Worm (Caenorhabditis elegans) whole organism, early embryonic: ENCODE data around the gene K10D2.8.
A peak's percentile ranks its signal among the peaks of the same experiment; 100 is the strongest.

Experiments used
- B0310.2 ChIP-seq: sonication (generic microtip); optimal IDR thresholded peaks from 2 replicates; lab custom pipeline; 2016; ENCODE audit warnings: mild to moderate bottlenecking, missing genetic modification characterization, missing compliant biosample characterization
- F13C5.2 ChIP-seq: sonication (generic microtip); optimal IDR thresholded peaks from 2 replicates; lab custom pipeline; 2017; ENCODE audit warnings: mild to moderate bottlenecking, missing genetic modification characterization, inconsistent platforms, missing compliant biosample characterization
- aly-1 ChIP-seq: sonication (generic microtip); optimal IDR thresholded peaks from 2 replicates; lab custom pipeline; 2016; ENCODE audit warnings: missing genetic modification characterization, missing compliant biosample characterization
- ama-1 ChIP-seq: fragments of 150-350 bp; optimal IDR thresholded peaks from 2 replicates; lab custom pipeline; 2014
- ceh-13 ChIP-seq: fragments of 200-800 bp; sonication (Bioruptor generic); optimal IDR thresholded peaks from 2 replicates; lab custom pipeline; 2018; ENCODE audit warnings: mild to moderate bottlenecking, missing genetic modification characterization, missing compliant biosample characterization
- ceh-36 ChIP-seq: sonication (generic microtip); optimal IDR thresholded peaks from 2 replicates; lab custom pipeline; 2016; ENCODE audit warnings: missing genetic modification characterization, inconsistent platforms, missing compliant biosample characterization
- ets-7 ChIP-seq: sonication (generic microtip); optimal IDR thresholded peaks from 2 replicates; lab custom pipeline; 2016; ENCODE audit warnings: missing genotype, missing genetic modification characterization, missing compliant biosample characterization
- flt-1 ChIP-seq: fragments of 200-800 bp; sonication (Bioruptor generic); IDR thresholded peaks from 2 replicates; pipeline ENCODE4 v1.3.6; 2022; ENCODE audit warnings: missing genetic modification characterization, missing compliant biosample characterization
- hmbx-1 ChIP-seq: sonication (generic microtip); optimal IDR thresholded peaks from 2 replicates; lab custom pipeline; 2016; ENCODE audit warnings: mild to moderate bottlenecking, missing genetic modification characterization, missing compliant biosample characterization
- hmg-4 ChIP-seq: fragments of 200-800 bp; sonication (Bioruptor generic); optimal IDR thresholded peaks from 2 replicates; lab custom pipeline; 2018; ENCODE audit warnings: mild to moderate bottlenecking, missing genetic modification characterization, missing compliant biosample characterization
- hnd-1 ChIP-seq: sonication (generic microtip); optimal IDR thresholded peaks from 2 replicates; lab custom pipeline; 2016; ENCODE audit warnings: missing genetic modification characterization, missing compliant biosample characterization
- pes-1 ChIP-seq: fragments of 200-800 bp; sonication (Bioruptor generic); IDR thresholded peaks from 2 replicates; pipeline ENCODE4 v1.3.6; 2022; ENCODE audit warnings: missing genetic modification reagents, missing genetic modification characterization, missing compliant biosample characterization
- scrt-1 ChIP-seq: fragments of 200-800 bp; sonication (Bioruptor generic); IDR thresholded peaks from 2 replicates; pipeline ENCODE4 v1.3.6; 2022; ENCODE audit warnings: missing genetic modification characterization, missing compliant biosample characterization
- sea-1 ChIP-seq: fragments of 200-800 bp; sonication (Bioruptor generic); conservative IDR thresholded peaks from 2 replicates; pipeline ENCODE4 v1.3.6; 2022; ENCODE audit warnings: missing genetic modification characterization, missing compliant biosample characterization
- tbx-11 ChIP-seq: fragments of 200-800 bp; sonication (Bioruptor generic); IDR thresholded peaks from 2 replicates; pipeline ENCODE4 v1.3.6; 2022; ENCODE audit warnings: missing genetic modification characterization, missing compliant biosample characterization
- tbx-37 ChIP-seq: fragments of 200-800 bp; sonication (Bioruptor generic); conservative IDR thresholded peaks from 2 replicates; pipeline ENCODE4 v1.3.6; 2022; ENCODE audit warnings: missing genetic modification reagents, missing genetic modification characterization, missing compliant biosample characterization
- tra-4 ChIP-seq: sonication (generic microtip); optimal IDR thresholded peaks from 2 replicates; lab custom pipeline; 2017; ENCODE audit warnings: missing genetic modification characterization, missing compliant biosample characterization

The K10D2.8 gene

DNA sequence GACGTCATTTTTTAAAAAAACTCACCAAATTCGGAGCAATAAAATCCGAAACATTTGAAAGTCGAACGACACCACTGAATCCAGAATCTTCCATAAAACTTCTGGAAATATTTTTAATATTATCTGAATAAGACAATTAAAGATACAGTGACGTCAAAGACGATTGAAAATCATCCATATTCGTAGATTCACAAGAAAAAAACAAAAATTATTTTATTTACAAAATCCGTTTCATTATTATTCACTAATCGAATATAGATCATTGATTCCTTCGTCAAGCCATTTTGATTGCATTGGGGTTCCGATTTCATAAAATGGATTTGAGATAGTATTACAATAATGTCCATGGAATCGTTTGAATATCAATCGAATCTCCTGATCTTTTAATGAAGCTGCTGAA, 29.9 kb upstream of the K10D2.8 start, which contains the start of gene oxy-4:
Gene oxy-4, minus strand, starts transcription at position 101 of the 400 bp plus-strand sequence.
- TF ChIP-seq tbx-11 (GFP tag; lab: Robert Waterston, UW), result no peak
- TF ChIP-seq ceh-36, result no peak
- no peak for TF ChIP-seq scrt-1 (GFP tag; lab: Robert Waterston, UW)
- no peak for TF ChIP-seq B0310.2
- no peak for TF ChIP-seq tra-4 (tag; lab: Kevin White, UChicago)
- TF ChIP-seq pes-1 (GFP tag; lab: Robert Waterston, UW), result no peak

DNA sequence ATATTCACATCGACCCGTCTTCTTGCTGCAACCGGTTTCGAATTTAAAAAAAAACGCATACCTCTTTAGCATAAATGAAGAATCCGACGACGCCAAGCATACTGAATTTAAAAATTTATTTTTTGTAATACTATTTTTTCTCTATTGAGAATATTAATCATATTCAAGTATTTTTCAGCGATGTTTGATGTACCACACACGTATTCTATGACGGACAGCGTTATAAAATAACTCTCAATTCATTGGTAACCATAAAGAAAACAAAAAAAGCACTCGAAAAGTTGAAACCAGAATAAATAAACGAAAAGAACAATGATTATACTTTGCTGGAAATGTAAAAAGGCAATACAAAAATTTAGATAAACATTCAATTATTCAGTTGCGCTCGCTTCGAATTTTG, 29.0 kb upstream of the K10D2.8 start, which contains the start of gene T10F2.5:
Gene T10F2.5, minus strand, starts transcription at position 101 of the 400 bp plus-strand sequence.
- TF ChIP-seq tbx-37 (GFP tag; lab: Robert Waterston, UW) (no peak), aly-1 (tag; lab: Kevin White, UChicago) (no peak), tbx-11 (GFP tag; lab: Robert Waterston, UW) (no peak), tra-4 (tag; lab: Kevin White, UChicago) (no peak), hnd-1 (tag; lab: Kevin White, UChicago) (no peak), sea-1 (no peak), scrt-1 (GFP tag; lab: Robert Waterston, UW) (no peak), ceh-13 (no peak)

DNA sequence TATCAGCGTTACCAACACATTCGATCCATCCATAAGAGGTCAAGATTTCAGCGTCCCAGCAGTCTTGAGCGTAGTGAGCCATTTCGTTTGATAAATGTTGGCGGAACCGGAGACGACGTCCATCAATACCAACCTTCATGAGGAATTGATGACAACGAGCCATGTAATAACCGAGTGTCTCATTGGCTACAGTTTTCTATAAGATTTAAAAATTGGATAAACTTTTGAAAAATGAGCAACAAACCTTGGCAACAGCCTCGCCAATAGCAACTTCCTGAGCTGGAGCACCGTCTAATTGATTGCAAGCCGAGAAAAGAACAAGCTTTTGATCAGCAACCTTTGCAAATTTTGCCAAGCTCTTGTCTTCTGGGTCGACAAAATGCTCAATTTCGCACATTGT, 27.7 kb upstream of the K10D2.8 start:
- no peak for TF ChIP-seq ets-7 (tag; lab: Kevin White, UChicago)
- no peak for TF ChIP-seq pes-1 (GFP tag; lab: Robert Waterston, UW)
- TF ChIP-seq tra-4 (tag; lab: Kevin White, UChicago), result no peak
- TF ChIP-seq ceh-36, result no peak
- TF ChIP-seq scrt-1 (GFP tag; lab: Robert Waterston, UW), result no peak
- no peak for TF ChIP-seq tbx-37 (GFP tag; lab: Robert Waterston, UW)
- TF ChIP-seq flt-1, result no peak
- no peak for TF ChIP-seq ceh-13
- TF ChIP-seq tbx-11 (GFP tag; lab: Robert Waterston, UW), result no peak
- no peak for TF ChIP-seq hnd-1 (tag; lab: Kevin White, UChicago)
- no peak for TF ChIP-seq hmbx-1
- no peak for TF ChIP-seq aly-1 (tag; lab: Kevin White, UChicago)
- TF ChIP-seq sea-1, result no peak
- no peak for TF ChIP-seq hmg-4
- TF ChIP-seq ama-1 (lab: Kevin White, UChicago), result no peak
- no peak for TF ChIP-seq F13C5.2 (tag; lab: Kevin White, UChicago)
- no peak for TF ChIP-seq B0310.2

DNA sequence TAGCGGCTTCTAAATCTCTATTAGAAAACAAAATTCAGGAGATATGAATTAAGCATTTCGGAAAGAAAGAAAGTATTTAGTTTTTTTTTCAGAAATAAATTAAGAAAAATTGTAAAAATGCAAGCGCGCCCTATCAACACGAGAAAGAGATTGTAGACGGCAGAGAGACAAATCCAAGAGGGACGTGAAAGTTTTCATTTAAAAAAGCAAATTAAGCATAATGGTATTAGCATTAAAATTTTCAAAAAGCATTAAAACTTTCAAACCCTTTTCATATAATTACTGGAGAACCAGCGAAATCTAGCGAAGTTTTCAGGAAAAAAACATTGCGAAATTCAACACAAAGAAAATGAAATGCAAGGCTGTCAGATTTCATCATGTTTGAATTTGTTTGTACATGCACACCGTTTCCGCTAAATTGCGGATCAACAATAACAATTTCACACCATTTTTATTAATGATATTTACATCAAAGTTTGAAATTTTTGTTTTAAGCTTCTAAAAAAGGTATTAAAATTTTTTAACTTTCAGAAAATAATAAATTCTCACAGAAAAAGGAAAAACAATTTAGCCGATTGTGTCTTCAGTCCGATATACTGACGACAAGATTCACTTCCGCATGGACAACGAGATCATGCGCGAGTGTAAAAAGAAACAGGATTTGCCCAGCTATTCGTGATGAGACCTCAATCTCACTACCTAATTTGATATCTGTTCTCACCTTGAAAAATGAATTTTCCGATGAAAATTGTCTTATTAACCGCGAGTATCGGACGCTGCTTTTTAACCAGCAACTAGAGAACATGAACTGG, 25.5 kb upstream of the K10D2.8 start, which contains the start of gene gars-1:
Gene gars-1, minus strand, starts transcription at position 808 of the 812 bp plus-strand sequence.
- TF ChIP-seq ets-7 (tag; lab: Kevin White, UChicago), result no peak
- no peak for TF ChIP-seq ceh-36
- TF ChIP-seq scrt-1 (GFP tag; lab: Robert Waterston, UW), result no peak
- TF ChIP-seq F13C5.2 (tag; lab: Kevin White, UChicago), result no peak
- no peak for TF ChIP-seq hnd-1 (tag; lab: Kevin White, UChicago)
- no peak for TF ChIP-seq tra-4 (tag; lab: Kevin White, UChicago)
- no peak for TF ChIP-seq pes-1 (GFP tag; lab: Robert Waterston, UW)
- no peak for TF ChIP-seq tbx-11 (GFP tag; lab: Robert Waterston, UW)
- no peak for TF ChIP-seq ama-1 (lab: Kevin White, UChicago)
- no peak for TF ChIP-seq aly-1 (tag; lab: Kevin White, UChicago)

DNA sequence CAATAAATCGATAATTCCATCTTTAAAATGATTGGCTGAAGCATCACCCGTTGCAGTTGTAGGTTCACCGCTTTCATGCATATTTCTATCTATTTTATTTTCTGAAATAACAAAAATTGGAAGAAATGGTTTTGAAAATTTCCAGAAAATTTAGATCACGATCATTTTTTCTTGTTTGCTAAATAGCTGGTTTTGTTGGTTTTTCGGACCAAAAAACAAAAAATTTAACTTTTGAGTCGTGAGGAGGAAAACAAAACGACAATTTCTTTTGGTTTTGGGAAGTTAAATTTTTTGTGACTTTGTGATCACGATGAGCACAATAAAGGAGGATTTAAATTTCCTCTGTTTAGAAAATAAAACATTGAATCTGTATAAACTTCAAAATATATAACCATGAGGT, 23.3 kb upstream of the K10D2.8 start, which contains the start of gene T10F2.2:
Gene T10F2.2, minus strand, starts transcription at position 101 of the 400 bp plus-strand sequence.
- peak; percentile 35 for TF ChIP-seq ama-1 (lab: Kevin White, UChicago)
- no peak for TF ChIP-seq ceh-13
- TF ChIP-seq hmg-4, result no peak

DNA sequence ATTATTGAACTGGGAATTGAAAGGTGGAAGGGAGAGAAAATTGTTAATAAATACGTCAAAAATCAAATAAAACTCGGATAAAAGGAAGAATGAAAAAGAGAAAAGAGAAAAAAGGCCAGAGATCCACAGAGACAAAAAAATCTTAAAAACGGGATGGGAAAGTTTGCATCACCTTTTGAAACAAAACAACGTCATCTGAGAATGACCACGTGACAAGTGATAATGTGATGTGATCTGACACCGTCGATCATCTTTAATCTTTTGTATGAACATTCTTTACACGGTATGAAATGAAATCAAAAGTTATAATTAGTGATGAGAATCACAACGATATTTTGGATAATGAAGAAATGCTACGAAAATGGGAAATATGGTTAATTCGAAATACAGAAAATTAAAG, 22.8 kb upstream of the K10D2.8 start:
- TF ChIP-seq scrt-1 (GFP tag; lab: Robert Waterston, UW) (no peak), ceh-13 (no peak), ets-7 (tag; lab: Kevin White, UChicago) (no peak)

DNA sequence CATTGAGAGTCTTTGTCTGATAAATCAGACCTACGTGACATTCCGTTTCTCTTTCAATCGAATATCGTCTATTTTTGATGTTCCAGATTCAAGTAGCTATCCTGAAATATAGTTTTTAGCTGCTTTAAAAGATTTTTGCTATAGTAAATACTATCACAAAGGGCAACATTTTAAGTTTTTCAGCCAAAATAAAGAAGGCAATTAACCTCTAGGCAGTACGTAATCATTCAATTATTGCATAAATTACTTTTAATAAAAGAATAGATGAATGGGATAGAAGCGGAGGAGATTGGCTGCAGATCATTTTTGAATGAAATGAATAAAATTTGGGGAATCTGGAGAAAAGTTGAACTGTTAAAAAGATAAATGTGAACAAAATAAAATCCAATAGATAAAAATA, 18.8 kb upstream of the K10D2.8 start, which contains the start of gene ulp-1:
Gene ulp-1, minus strand, starts transcription at position 101 of the 400 bp plus-strand sequence.
- TF ChIP-seq F13C5.2 (tag; lab: Kevin White, UChicago) (no peak), ets-7 (tag; lab: Kevin White, UChicago) (no peak), ceh-36 (no peak), tbx-11 (GFP tag; lab: Robert Waterston, UW) (no peak), hmg-4 (no peak), tbx-37 (GFP tag; lab: Robert Waterston, UW) (no peak), aly-1 (tag; lab: Kevin White, UChicago) (no peak), ceh-13 (no peak), scrt-1 (GFP tag; lab: Robert Waterston, UW) (no peak), sea-1 (no peak), flt-1 (no peak), hmbx-1 (no peak), pes-1 (GFP tag; lab: Robert Waterston, UW) (no peak), ama-1 (lab: Kevin White, UChicago) (no peak), tra-4 (tag; lab: Kevin White, UChicago) (no peak), B0310.2 (no peak), hnd-1 (tag; lab: Kevin White, UChicago) (no peak)

DNA sequence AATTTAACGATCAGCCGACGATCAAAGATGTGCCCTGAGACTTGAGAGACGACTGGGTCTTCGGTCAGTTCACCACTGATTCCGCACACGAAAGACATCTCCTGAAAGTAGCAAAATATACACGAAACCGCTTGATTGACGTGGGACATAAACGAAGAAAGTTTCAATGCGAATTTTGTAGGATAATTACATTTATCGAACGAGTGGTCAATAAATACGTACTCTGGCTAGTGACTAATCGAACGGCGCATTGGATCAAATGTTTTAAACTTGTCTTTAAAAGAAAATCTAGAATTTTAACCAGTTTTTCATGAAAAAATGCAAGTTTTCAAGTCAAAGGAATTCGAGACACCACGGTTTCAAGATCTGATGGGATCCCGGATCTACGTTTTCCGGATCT, 16.6 kb upstream of the K10D2.8 start, which contains the start of gene prp-19:
Gene prp-19, minus strand, starts transcription at position 101 of the 400 bp plus-strand sequence.
- TF ChIP-seq scrt-1 (GFP tag; lab: Robert Waterston, UW), result no peak
- TF ChIP-seq F13C5.2 (tag; lab: Kevin White, UChicago), result no peak
- no peak for TF ChIP-seq ama-1 (lab: Kevin White, UChicago)
- TF ChIP-seq tra-4 (tag; lab: Kevin White, UChicago), result no peak
- no peak for TF ChIP-seq tbx-37 (GFP tag; lab: Robert Waterston, UW)
- no peak for TF ChIP-seq aly-1 (tag; lab: Kevin White, UChicago)
- TF ChIP-seq ceh-36, result no peak
- no peak for TF ChIP-seq B0310.2
- TF ChIP-seq pes-1 (GFP tag; lab: Robert Waterston, UW), result no peak
- no peak for TF ChIP-seq tbx-11 (GFP tag; lab: Robert Waterston, UW)
- TF ChIP-seq sea-1, result no peak
- TF ChIP-seq hnd-1 (tag; lab: Kevin White, UChicago), result no peak
- no peak for TF ChIP-seq hmg-4
- no peak for TF ChIP-seq ceh-13
